Worm (Caenorhabditis elegans): Measurements from ENCODE around the gene fahd-1.

Gene fahd-1

ce11 chrIII:7891573-7892306 lies at the start of gene fahd-1, which contains the start of gene ZK688.5 (continued):
- 0 out of 2 replicates have a peak, but pooled peaks have one; percentile 25 for TF ChIP-seq php-3 (GFP tag; IDR thresholded peaks at IDR 0.05)
- no peak for TF ChIP-seq egl-43 (GFP tag; IDR thresholded peaks at IDR 0.05)
- TF ChIP-seq F26F4.8 (GFP tag; conservative IDR thresholded peaks at IDR 0.05), result no peak
- TF ChIP-seq ceh-44 (GFP tag; IDR thresholded peaks at IDR 0.05), result no peak
- TF ChIP-seq tag-97 (GFP tag; IDR thresholded peaks at IDR 0.05), result no peak
- TF ChIP-seq daf-8 (GFP tag; IDR thresholded peaks at IDR 0.05), result no peak
- TF ChIP-seq lin-1 (GFP tag; IDR thresholded peaks at IDR 0.05), result peak; percentile 69
- peak; percentile 78 for TF ChIP-seq nhr-11 (tag; optimal IDR thresholded peaks at IDR 0.05)
- no peak for TF ChIP-seq zfp-3 (GFP tag; conservative IDR thresholded peaks at IDR 0.05)
- TF ChIP-seq mxl-3 (GFP tag; optimal IDR thresholded peaks at IDR 0.05), result peak; percentile 98
- peak; percentile 72 for TF ChIP-seq nhr-28 (tag; optimal IDR thresholded peaks at IDR 0.05)
- TF ChIP-seq dmd-6 (GFP tag; IDR thresholded peaks at IDR 0.05), result peak; percentile 72
- peak; percentile 68 to 94 for TF ChIP-seq mdl-1 (tag; optimal IDR thresholded peaks at IDR 0.05)
- no peak for TF ChIP-seq Y75B8A.6 (GFP tag; IDR thresholded peaks at IDR 0.05)
- TF ChIP-seq unc-39 (tag; optimal IDR thresholded peaks at IDR 0.05), result no peak
- TF ChIP-seq lin-13 (GFP tag; optimal IDR thresholded peaks at IDR 0.05), result no peak
- no peak; the same call in 1 of the 2 replicates for TF ChIP-seq set-16 (GFP tag; IDR thresholded peaks at IDR 0.05)
- TF ChIP-seq hif-1 (tag; optimal IDR thresholded peaks at IDR 0.05), result peak in 1 of 2 experiments; percentile 68
- TF ChIP-seq arid-1 (GFP tag; conservative IDR thresholded peaks at IDR 0.05), result peak; percentile 47; the same call in 1 of the 2 replicates
- no peak for TF ChIP-seq nhr-111 (GFP tag; optimal IDR thresholded peaks at IDR 0.05)
- no peak for TF ChIP-seq nhr-77 (tag; optimal IDR thresholded peaks at IDR 0.05)
- no peak for TF ChIP-seq Y5F2A.4 (GFP tag; optimal IDR thresholded peaks at IDR 0.05)
- TF ChIP-seq T26A8.4 (GFP tag; IDR thresholded peaks at IDR 0.05), result peak; percentile 18; the same call in 1 of the 2 replicates
- TF ChIP-seq lin-38 (GFP tag; IDR thresholded peaks at IDR 0.05), result peak; percentile 55
- TF ChIP-seq tra-1 (GFP tag; IDR thresholded peaks at IDR 0.05), result peak; percentile 42; the same call in 1 of the 2 replicates
- no peak for TF ChIP-seq ceh-28 (tag; optimal IDR thresholded peaks at IDR 0.05)
- TF ChIP-seq pqm-1 (tag; optimal IDR thresholded peaks at IDR 0.05), result peak; percentile 48
- peak; percentile 91 for TF ChIP-seq hlh-11 (tag; optimal IDR thresholded peaks at IDR 0.05)
- no peak for TF ChIP-seq F44E2.7 (GFP tag; IDR thresholded peaks at IDR 0.05)

DNA sequence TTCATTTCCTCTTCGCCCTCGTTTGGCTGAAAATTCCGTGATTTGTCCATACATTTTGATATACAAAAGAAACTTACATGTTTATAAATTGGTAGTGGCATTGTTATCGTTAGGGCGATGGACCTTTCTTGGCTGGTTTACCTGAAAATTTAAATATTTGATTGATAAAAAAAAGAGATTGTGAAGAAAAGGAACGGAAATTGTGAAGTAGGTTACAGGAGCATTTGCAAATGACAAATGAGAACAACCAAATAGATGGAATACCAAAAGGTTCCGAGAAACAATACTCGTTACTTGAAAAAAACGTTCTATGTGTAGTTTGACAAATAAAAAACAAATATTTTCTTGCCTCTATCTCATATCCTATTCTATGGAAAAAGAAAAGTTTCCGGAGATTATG lies 48.5 kb upstream of the fahd-1 start, which contains the start of gene ZK652.8:
Gene ZK652.8 (minus strand): TSS at position 101 of the 400 bp plus-strand sequence.
- no peak for TF ChIP-seq lin-38 (GFP tag; IDR thresholded peaks at IDR 0.05)
- no peak for TF ChIP-seq F49E8.2 (tag; optimal IDR thresholded peaks at IDR 0.05; ENCODE audit: borderline replicate concordance)
- no peak for TF ChIP-seq dmd-6 (GFP tag; IDR thresholded peaks at IDR 0.05)
- TF ChIP-seq mep-1 (tag; optimal IDR thresholded peaks at IDR 0.05), result no peak
- TF ChIP-seq ZK546.5 (tag; optimal IDR thresholded peaks at IDR 0.05), result no peak
- peak; percentile 59 for TF ChIP-seq aha-1 (tag)
- no peak for TF ChIP-seq ztf-7 (tag; optimal IDR thresholded peaks at IDR 0.05)

- peak; percentile 17 for TF ChIP-seq fkh-10 (GFP tag; optimal IDR thresholded peaks at IDR 0.05)
- no peak for TF ChIP-seq rbr-2 (tag; optimal IDR thresholded peaks at IDR 0.05)
- peak; percentile 69 for TF ChIP-seq aha-1 (tag)
- peak in 1 of 2 experiments; percentile 22 for TF ChIP-seq lsy-2 (tag; optimal IDR thresholded peaks at IDR 0.05)
- TF ChIP-seq zip-11 (GFP tag; IDR thresholded peaks at IDR 0.05), result no peak
These were observed 43.9 kb upstream of the fahd-1 start for ce11 chrIII:7848173-7848572.

Measured in whole organism, L4 larva.